Fruit fly (Drosophila melanogaster): ENCODE measurements around the gene GC1.

GC1 gene

DNA sequence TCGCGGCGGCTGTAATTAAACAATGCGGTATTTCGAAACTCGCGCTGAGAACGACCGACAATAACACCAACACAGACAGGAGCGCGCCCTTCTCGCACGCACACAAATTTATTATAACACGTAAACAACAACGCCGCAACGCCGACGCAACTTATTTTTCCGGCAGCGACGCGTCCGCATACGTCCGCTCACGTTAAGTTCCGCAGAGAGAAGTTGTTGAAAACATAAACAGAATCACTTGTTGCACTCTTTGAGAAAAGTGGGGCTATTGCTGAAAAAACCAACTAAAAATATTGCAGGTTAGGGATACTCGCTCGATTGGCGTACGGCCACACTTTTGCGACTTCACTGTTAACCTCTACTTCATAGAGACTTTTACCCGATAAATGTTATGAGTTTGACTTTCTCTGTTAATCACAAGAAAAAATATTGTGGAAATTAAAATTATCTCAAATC, 18.6 kb upstream of the GC1 start, which contains the start of gene Cad87A (continued):
- TF ChIP-seq ap (GFP tag; IDR thresholded peaks at IDR 0.05) (no peak), fd3F (GFP tag; optimal IDR thresholded peaks at IDR 0.05) (no peak), CG12769 (tag; optimal IDR thresholded peaks at IDR 0.05) (peak; percentile 52), zf30C (GFP tag; optimal IDR thresholded peaks at IDR 0.05) (no peak), CG17912 (GFP tag; optimal IDR thresholded peaks at IDR 0.05) (peak; percentile 12), CG33557 (GFP tag; optimal IDR thresholded peaks at IDR 0.05) (no peak), kni (GFP tag; optimal IDR thresholded peaks at IDR 0.05) (peak; percentile 80), CG11504 (tag; optimal IDR thresholded peaks at IDR 0.05) (peak; percentile 38), Myb (GFP tag; optimal IDR thresholded peaks at IDR 0.05) (no peak), croc (GFP tag; conservative IDR thresholded peaks at IDR 0.05) (no peak), CG16815 (GFP tag; optimal IDR thresholded peaks at IDR 0.05) (no peak), btn (GFP tag; optimal IDR thresholded peaks at IDR 0.05) (no peak), Lim3 (GFP tag; IDR thresholded peaks at IDR 0.05) (no peak), CG4360 (GFP tag; IDR thresholded peaks at IDR 0.05) (no peak), MTF-1 (GFP tag; optimal IDR thresholded peaks at IDR 0.05; ENCODE audit: borderline replicate concordance) (peak; percentile 58), Dref (GFP tag; IDR thresholded peaks at IDR 0.05) (no peak), pum (GFP tag; optimal IDR thresholded peaks at IDR 0.05) (no peak), CG3281 (GFP tag; optimal IDR thresholded peaks at IDR 0.05) (no peak), disco-r (GFP tag; optimal IDR thresholded peaks at IDR 0.05) (no peak), CG12659 (GFP tag; optimal IDR thresholded peaks at IDR 0.05) (peak; percentile 21), abd-A (tag; optimal IDR thresholded peaks at IDR 0.05) (peak; percentile 92), CG6854 (GFP tag; optimal IDR thresholded peaks at IDR 0.05) (no peak), CG33213 (GFP tag; optimal IDR thresholded peaks at IDR 0.05) (peak; percentile 51), bab2 (GFP tag; optimal IDR thresholded peaks at IDR 0.05) (no peak), crp (GFP tag; optimal IDR thresholded peaks at IDR 0.05) (no peak), GATAe (GFP tag; conservative IDR thresholded peaks at IDR 0.05) (no peak), aop (GFP tag; IDR thresholded peaks at IDR 0.05) (no peak), shn (GFP tag; optimal IDR thresholded peaks at IDR 0.05) (no peak), oc (tag; optimal IDR thresholded peaks at IDR 0.05) (peak; percentile 45), emc (GFP tag; optimal IDR thresholded peaks at IDR 0.05) (no peak), h (optimal IDR thresholded peaks at IDR 0.05) (no peak), Nf-YB (GFP tag; optimal IDR thresholded peaks at IDR 0.05) (no peak), tll (GFP tag; optimal IDR thresholded peaks at IDR 0.05) (peak in 1 of 2 experiments; percentile 85), CG16779 (GFP tag; IDR thresholded peaks at IDR 0.05) (no peak), Dip3 (GFP tag; optimal IDR thresholded peaks at IDR 0.05) (no peak), CG6654 (GFP tag; optimal IDR thresholded peaks at IDR 0.05) (no peak), fd96Cb (tag; optimal IDR thresholded peaks at IDR 0.05) (no peak), MBD-R2 (GFP tag; IDR thresholded peaks at IDR 0.05) (no peak), zfh1 (GFP tag; IDR thresholded peaks at IDR 0.05) (no peak), CG10274 (GFP tag; optimal IDR thresholded peaks at IDR 0.05) (no peak), az2 (GFP tag; optimal IDR thresholded peaks at IDR 0.05) (no peak), CG17612 (GFP tag; IDR thresholded peaks at IDR 0.05) (no peak), E2f2 (GFP tag; IDR thresholded peaks at IDR 0.05) (no peak), sens (GFP tag) (peak; percentile 77), ERR (GFP tag; optimal IDR thresholded peaks at IDR 0.05) (no peak), CG4820 (GFP tag; optimal IDR thresholded peaks at IDR 0.05) (no peak), CG10565 (GFP tag; optimal IDR thresholded peaks at IDR 0.05) (no peak), Eip74EF (GFP tag; optimal IDR thresholded peaks at IDR 0.05) (peak in 1 of 2 experiments; percentile 69), sug (tag; optimal IDR thresholded peaks at IDR 0.05) (peak; percentile 20), p53 (GFP tag; optimal IDR thresholded peaks at IDR 0.05) (peak; percentile 57), jumu (GFP tag; optimal IDR thresholded peaks at IDR 0.05) (no peak), CG12299 (tag; optimal IDR thresholded peaks at IDR 0.05) (peak; percentile 57)
